Fruit fly (Drosophila melanogaster) whole organism, embryonic: ENCODE data around the gene CG6659.

Source experiments
- Atf3 ChIP-seq: fragments of 200-800 bp; sonication (Bioruptor generic); optimal IDR thresholded peaks from 3 replicates; lab custom pipeline; 2016; ENCODE audit warnings: missing biosample characterization, missing genetic modification characterization
- Awh ChIP-seq: fragments of 200-800 bp; sonication (Bioruptor generic); IDR thresholded peaks from 2 replicates; pipeline ENCODE4, ENCODE4 v1.3.6; 2022; ENCODE audit warnings: missing biosample characterization, missing genetic modification characterization
- Blimp-1 ChIP-seq: fragments of 200-800 bp; sonication (Bioruptor generic); optimal IDR thresholded peaks from 3 replicates; lab custom pipeline; 2018; ENCODE audit warnings: missing biosample characterization, missing genetic modification characterization, mild to moderate bottlenecking, moderate library complexity, missing genetic modification reagents
- CG13287 ChIP-seq: fragments of 200-800 bp; sonication (Bioruptor generic); IDR thresholded peaks from 2 replicates; pipeline ENCODE4 v1.3.6; 2022; ENCODE audit warnings: missing biosample characterization, missing genetic modification characterization; ENCODE audit not compliant: partially characterized antibody
- CG15514 ChIP-seq: fragments of 200-800 bp; sonication (Bioruptor generic); optimal IDR thresholded peaks from 3 replicates; lab custom pipeline; 2017; ENCODE audit warnings: missing biosample characterization, missing genetic modification characterization, mild to moderate bottlenecking, moderate library complexity, missing genetic modification reagents
- CG1603 ChIP-seq: fragments of 200-800 bp; sonication (Bioruptor generic); optimal IDR thresholded peaks from 2 replicates; lab custom pipeline; 2019; ENCODE audit warnings: missing biosample characterization, mild to moderate bottlenecking, missing genetic modification characterization, moderate library complexity
- CG17385 ChIP-seq: fragments of 200-800 bp; sonication (Bioruptor generic); optimal IDR thresholded peaks from 3 replicates; lab custom pipeline; 2018; ENCODE audit warnings: missing biosample characterization, mild to moderate bottlenecking, missing genetic modification characterization
- CG18262 ChIP-seq: fragments of 200-800 bp; optimal IDR thresholded peaks from 3 replicates; lab custom pipeline; 2019; ENCODE audit warnings: missing biosample characterization, mild to moderate bottlenecking, missing genetic modification characterization, moderate library complexity
- CG18476 ChIP-seq: fragments of 200-800 bp; sonication (Bioruptor generic); optimal IDR thresholded peaks from 2 replicates; lab custom pipeline; 2016; ENCODE audit warnings: missing biosample characterization, mild to moderate bottlenecking, missing genetic modification characterization
- CG18619 ChIP-seq: fragments of 200-800 bp; sonication (Bioruptor generic); optimal IDR thresholded peaks from 3 replicates; lab custom pipeline; 2017; ENCODE audit warnings: missing biosample characterization, mild to moderate bottlenecking, missing genetic modification characterization
- CG3065 ChIP-seq: fragments of 200-800 bp; sonication (Bioruptor generic); optimal IDR thresholded peaks from 2 replicates; lab custom pipeline; 2016; ENCODE audit warnings: missing biosample characterization, missing genetic modification characterization
- CG4617 ChIP-seq: fragments of 200-800 bp; sonication (Bioruptor generic); optimal IDR thresholded peaks from 3 replicates; lab custom pipeline; 2016; ENCODE audit warnings: missing biosample characterization, missing genetic modification characterization, borderline replicate concordance
- CG5180 ChIP-seq: fragments of 200-800 bp; sonication (Bioruptor generic); optimal IDR thresholded peaks from 3 replicates; lab custom pipeline; 2017; ENCODE audit warnings: missing biosample characterization, missing genetic modification characterization, mild to moderate bottlenecking, moderate library complexity, missing genetic modification reagents
- CG6791 ChIP-seq: fragments of 200-800 bp; sonication (Bioruptor generic); IDR thresholded peaks from 3 replicates; pipeline ENCODE4 v1.3.6; 2022; ENCODE audit warnings: missing biosample characterization, missing genetic modification characterization; ENCODE audit not compliant: partially characterized antibody
- CG8944 ChIP-seq: fragments of 200-800 bp; sonication (Bioruptor generic); optimal IDR thresholded peaks from 3 replicates; lab custom pipeline; 2016; ENCODE audit warnings: missing biosample characterization, missing genetic modification characterization
- CTCF ChIP-seq: fragments of 200-800 bp; sonication (Bioruptor generic); optimal IDR thresholded peaks from 2 replicates; lab custom pipeline; 2017; ENCODE audit warnings: missing biosample characterization, mild to moderate bottlenecking, missing genetic modification characterization, moderate library complexity
- Deaf1 ChIP-seq: fragments of 200-800 bp; optimal IDR thresholded peaks from 3 replicates; lab custom pipeline; 2019; ENCODE audit warnings: missing biosample characterization, mild to moderate bottlenecking, missing genetic modification characterization, moderate library complexity
- Dp ChIP-seq: fragments of 200-800 bp; sonication (Bioruptor generic); optimal IDR thresholded peaks from 2 replicates; lab custom pipeline; 2018; ENCODE audit warnings: missing biosample characterization, mild to moderate bottlenecking, missing genetic modification characterization, moderate library complexity
- Ravus ChIP-seq: fragments of 200-800 bp; sonication (Bioruptor generic); IDR thresholded peaks from 2 replicates; pipeline ENCODE4 v1.3.6; 2022; ENCODE audit warnings: missing biosample characterization, missing genetic modification characterization
- Sox102F ChIP-seq: fragments of 200-800 bp; sonication (Bioruptor generic); optimal IDR thresholded peaks from 2 replicates; lab custom pipeline; 2018; ENCODE audit warnings: missing biosample characterization, mild to moderate bottlenecking, missing genetic modification characterization, moderate library complexity
- ara ChIP-seq: fragments of 200-800 bp; sonication (Bioruptor generic); IDR thresholded peaks from 2 replicates; pipeline ENCODE4 v1.3.6; 2022; ENCODE audit warnings: missing biosample characterization, missing genetic modification characterization
- bbx ChIP-seq: fragments of 200-800 bp; sonication (Bioruptor generic); IDR thresholded peaks from 2 replicates; pipeline ENCODE4 v1.3.6; 2022; ENCODE audit warnings: missing biosample characterization, missing genetic modification characterization; ENCODE audit not compliant: partially characterized antibody
- cg ChIP-seq: fragments of 200-800 bp; sonication (Bioruptor generic); optimal IDR thresholded peaks from 3 replicates; lab custom pipeline; 2019; ENCODE audit warnings: missing biosample characterization, mild to moderate bottlenecking, missing genetic modification characterization, moderate library complexity
- ci ChIP-seq: fragments of 200-800 bp; sonication (Bioruptor generic); IDR thresholded peaks from 3 replicates; pipeline ENCODE4 v1.3.6; 2022; ENCODE audit warnings: missing biosample characterization, missing genetic modification characterization
- crol ChIP-seq: fragments of 200-800 bp; sonication (Bioruptor generic); IDR thresholded peaks from 2 replicates; pipeline ENCODE4 v1.3.6; 2022; ENCODE audit warnings: missing biosample characterization, missing genetic modification characterization
- eyg ChIP-seq: fragments of 200-800 bp; sonication (Bioruptor generic); optimal IDR thresholded peaks from 3 replicates; lab custom pipeline; 2016; ENCODE audit warnings: missing biosample characterization, missing genetic modification characterization
- kni ChIP-seq: fragments of 200-800 bp; sonication (Bioruptor generic); optimal IDR thresholded peaks from 3 replicates; lab custom pipeline; 2017; ENCODE audit warnings: mild to moderate bottlenecking, missing biosample characterization, missing genetic modification reagents, missing genetic modification characterization
- knrl ChIP-seq: fragments of 200-800 bp; sonication (Bioruptor generic); IDR thresholded peaks from 3 replicates; pipeline ENCODE4 v1.3.6; 2022; ENCODE audit warnings: missing biosample characterization, missing genetic modification characterization; ENCODE audit not compliant: partially characterized antibody
- row ChIP-seq: fragments of 200-800 bp; sonication (Bioruptor generic); IDR thresholded peaks from 3 replicates; pipeline ENCODE4 v1.3.6; 2022; ENCODE audit warnings: missing biosample characterization, missing genetic modification characterization
- sens ChIP-seq: fragments of 200-800 bp; sonication (Bioruptor generic); peaks from one replicate; lab custom pipeline; 2016; ENCODE audit warnings: missing biosample characterization, missing genetic modification characterization
- slou ChIP-seq: fragments of 200-800 bp; sonication (Bioruptor generic); optimal IDR thresholded peaks from 3 replicates; lab custom pipeline; 2016; ENCODE audit warnings: missing biosample characterization, missing genetic modification characterization
- sr ChIP-seq: fragments of 200-800 bp; sonication (Bioruptor generic); IDR thresholded peaks from 3 replicates; pipeline ENCODE4 v1.3.6; 2022; ENCODE audit warnings: missing biosample characterization, missing genetic modification characterization
- trh ChIP-seq: fragments of 200-800 bp; sonication (Bioruptor generic); optimal IDR thresholded peaks from 2 replicates; lab custom pipeline; 2016; ENCODE audit warnings: missing biosample characterization, missing genetic modification characterization
- yki ChIP-seq: fragments of >200 bp; optimal IDR thresholded peaks from 3 replicates; lab custom pipeline; 2018

The CG6659 gene

dm6 chrX:18678876-18679275, 21.8 kb upstream of the CG6659 start (continued):
- no peak for TF ChIP-seq CG17385 (GFP tag; lab: Kevin White, UChicago)
- TF ChIP-seq bbx (GFP tag; lab: Robert Waterston, UW), result no peak
- no peak for TF ChIP-seq Dp
- TF ChIP-seq eyg (GFP tag; lab: Kevin White, UChicago), result no peak
- TF ChIP-seq Deaf1 (tag; lab: Kevin White, UChicago), result no peak
- TF ChIP-seq yki (lab: Kevin White, UChicago), result no peak
- TF ChIP-seq Awh, result peak; percentile 40; the same call in 1 of the 2 replicates
- TF ChIP-seq Sox102F (GFP tag; lab: Kevin White, UChicago), result peak; percentile 54
- peak; percentile 46 for TF ChIP-seq CG1603 (tag; lab: Kevin White, UChicago)
- TF ChIP-seq CG18619 (GFP tag; lab: Kevin White, UChicago), result no peak
- no peak for TF ChIP-seq trh (GFP tag; lab: Kevin White, UChicago)
- TF ChIP-seq Atf3, result no peak
- no peak for TF ChIP-seq CG15514 (GFP tag; lab: Kevin White, UChicago)
- TF ChIP-seq ara, result peak; percentile 52
- TF ChIP-seq ci (GFP tag; lab: Robert Waterston, UW), result peak; percentile 70
- no peak for TF ChIP-seq CG4617 (GFP tag; lab: Kevin White, UChicago)
- TF ChIP-seq CG13287 (GFP tag; lab: Robert Waterston, UW), result no peak
- TF ChIP-seq CG18476 (GFP tag; lab: Kevin White, UChicago), result no peak
- TF ChIP-seq knrl, result no peak

DNA sequence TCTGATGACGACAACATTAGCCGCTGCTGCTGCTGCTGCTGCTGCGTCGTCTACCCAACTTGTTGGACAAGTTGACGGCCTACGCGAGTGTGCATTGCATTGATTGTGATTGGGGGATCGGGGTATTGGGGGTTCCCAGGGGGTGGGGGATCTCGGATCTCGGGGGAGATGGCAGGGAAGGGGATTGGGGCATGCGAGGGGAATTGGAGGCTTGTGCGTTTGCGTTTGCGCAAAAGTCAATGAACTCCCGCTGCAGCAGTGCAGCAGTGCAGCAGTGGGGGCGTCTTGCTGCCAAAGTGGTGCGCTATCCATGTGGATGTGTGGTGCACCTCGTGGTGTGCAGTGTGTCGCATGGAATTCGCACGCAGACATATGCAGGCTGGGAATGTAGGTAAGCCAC, 19.7 kb upstream of the CG6659 start:
- TF ChIP-seq sr, result 0 out of 3 replicates have a peak, but pooled peaks have one; percentile 39
- TF ChIP-seq row (GFP tag; lab: Robert Waterston, UW), result no peak
- no peak for TF ChIP-seq CTCF (GFP tag; lab: Kevin White, UChicago)
- peak; percentile 88 for TF ChIP-seq crol (GFP tag; lab: Robert Waterston, UW)
- TF ChIP-seq CG8944 (GFP tag; lab: Kevin White, UChicago), result no peak
- TF ChIP-seq Blimp-1 (GFP tag; lab: Kevin White, UChicago), result peak; percentile 17

DNA sequence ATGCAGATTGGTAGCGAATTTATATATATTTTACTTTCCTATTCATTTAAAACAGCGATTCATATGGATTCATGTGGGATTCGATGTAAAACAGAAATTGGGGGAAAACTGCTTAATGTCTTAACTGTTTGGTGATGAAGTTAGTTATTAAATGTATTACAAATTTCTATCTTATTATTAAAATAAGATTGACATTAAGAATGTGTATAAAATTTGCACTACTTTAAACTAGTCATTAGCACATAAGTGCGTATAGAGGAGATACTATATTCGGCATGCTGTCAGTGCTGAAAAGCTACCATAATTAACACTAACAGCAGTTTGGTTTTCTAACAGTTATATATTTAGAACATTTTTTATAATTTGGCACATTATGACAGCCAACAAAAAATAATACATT, 18.6 kb upstream of the CG6659 start:
- TF ChIP-seq sens (GFP tag; lab: Kevin White, UChicago) (peak; percentile 12), CG13287 (GFP tag; lab: Robert Waterston, UW) (no peak), CG18262 (peak; percentile 8), CG6791 (GFP tag; lab: Robert Waterston, UW) (no peak)

dm6 chrX:18675272-18675671, 18.2 kb upstream of the CG6659 start:
- TF ChIP-seq kni (GFP tag; lab: Kevin White, UChicago), result peak; percentile 12
- peak; percentile 26 for TF ChIP-seq CG5180
- TF ChIP-seq cg (GFP tag; lab: Kevin White, UChicago), result peak; percentile 55
- TF ChIP-seq slou (GFP tag; lab: Kevin White, UChicago), result no peak
- no peak for TF ChIP-seq Ravus
- no peak for TF ChIP-seq CG3065 (GFP tag; lab: Kevin White, UChicago)
- TF ChIP-seq Blimp-1 (GFP tag; lab: Kevin White, UChicago), result peak; percentile 99
- TF ChIP-seq crol (GFP tag; lab: Robert Waterston, UW), result peak; percentile 56
- TF ChIP-seq, all 482 proteins: peak for 5
